Fruit fly (Drosophila melanogaster) Kc167 (cell line): ENCODE results near the gene CG43175.

Experiments used
- Myc ChIP-seq: fragments of >200 bp; optimal IDR thresholded peaks from 2 replicates; lab custom pipeline; 2017; ENCODE audit warnings: missing external identifiers
- h ChIP-seq: fragments of >200 bp; optimal IDR thresholded peaks from 3 replicates; lab custom pipeline; 2018; ENCODE audit warnings: missing external identifiers
- insv ChIP-seq: fragments of >200 bp; optimal IDR thresholded peaks from 3 replicates; lab custom pipeline; 2018; ENCODE audit warnings: missing external identifiers

- no peak for TF ChIP-seq h (lab: Kevin White, UChicago)
- TF ChIP-seq insv (lab: Kevin White, UChicago) = no peak
- TF ChIP-seq Myc (lab: Kevin White, UChicago) = no peak
Observed at dm6 chr3R:17624549-17624948, 6.0 kb upstream of the CG43175 start.
